Fruit fly (Drosophila melanogaster): Measurements from ENCODE around the gene Rsph3.

DNA sequence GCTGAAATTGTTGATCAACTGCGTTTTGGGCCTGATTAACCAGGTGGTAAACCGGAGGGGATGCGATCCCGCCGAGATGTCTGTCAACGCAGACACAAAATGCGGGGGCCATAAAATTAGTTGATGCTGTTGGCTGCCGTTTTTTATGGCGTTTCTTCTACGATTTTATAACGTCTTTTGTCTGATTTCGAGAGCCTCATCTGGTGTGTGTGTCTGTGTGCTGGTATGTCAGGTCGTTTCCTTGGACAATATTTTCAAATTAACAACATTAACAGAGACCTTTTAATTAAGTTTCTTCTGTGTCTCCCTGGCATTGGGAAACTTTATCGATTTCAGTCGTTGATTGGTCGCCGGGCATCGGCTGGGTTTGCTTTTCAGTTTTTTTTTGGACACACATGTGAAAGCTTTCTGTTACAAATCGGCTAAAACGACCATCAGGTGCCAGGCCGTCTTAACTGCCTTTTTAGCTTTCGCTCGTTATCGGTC is 15.8 kb upstream of the Rsph3 start:
- TF ChIP-seq CG34367 (tag; optimal IDR thresholded peaks at IDR 0.05): no peak
- no peak for TF ChIP-seq fd96Ca (GFP tag; IDR thresholded peaks at IDR 0.05)
- no peak for TF ChIP-seq CG8159 (tag; optimal IDR thresholded peaks at IDR 0.05)
- TF ChIP-seq CG9948 (tag; optimal IDR thresholded peaks at IDR 0.05): no peak
- TF ChIP-seq EcR (GFP tag; optimal IDR thresholded peaks at IDR 0.05): no peak
- no peak for TF ChIP-seq Pif1B (GFP tag; optimal IDR thresholded peaks at IDR 0.05)
- no peak for TF ChIP-seq Ets98B (GFP tag; IDR thresholded peaks at IDR 0.05)
- no peak for TF ChIP-seq CG8301 (tag; optimal IDR thresholded peaks at IDR 0.05)
- TF ChIP-seq CG13204 (GFP tag; optimal IDR thresholded peaks at IDR 0.05): no peak
- TF ChIP-seq Snoo (tag; optimal IDR thresholded peaks at IDR 0.05): no peak
- no peak for TF ChIP-seq rn (GFP tag; IDR thresholded peaks at IDR 0.05)
- TF ChIP-seq CG10348 (GFP tag; IDR thresholded peaks at IDR 0.05): no peak
- no peak for TF ChIP-seq CG12605 (GFP tag; IDR thresholded peaks at IDR 0.05)

Data from whole organism, pupa.